Fruit fly (Drosophila melanogaster) Kc167 (cell line): Measurements from ENCODE around the gene CG42655.

Experiments used
- Sin3A ChIP-seq: fragments of >200 bp; optimal IDR thresholded peaks from 2 replicates; lab custom pipeline; 2018; ENCODE audit warnings: missing external identifiers
- h ChIP-seq: fragments of >200 bp; optimal IDR thresholded peaks from 3 replicates; lab custom pipeline; 2018; ENCODE audit warnings: missing external identifiers
- insv ChIP-seq: fragments of >200 bp; optimal IDR thresholded peaks from 3 replicates; lab custom pipeline; 2018; ENCODE audit warnings: missing external identifiers
- psq ChIP-seq: fragments of >200 bp; optimal IDR thresholded peaks from 2 replicates; lab custom pipeline; 2017; ENCODE audit warnings: missing external identifiers
- ttk ChIP-seq: sonication (Bioruptor generic); optimal IDR thresholded peaks from 2 replicates; lab custom pipeline; 2017; ENCODE audit warnings: missing external identifiers

DNA sequence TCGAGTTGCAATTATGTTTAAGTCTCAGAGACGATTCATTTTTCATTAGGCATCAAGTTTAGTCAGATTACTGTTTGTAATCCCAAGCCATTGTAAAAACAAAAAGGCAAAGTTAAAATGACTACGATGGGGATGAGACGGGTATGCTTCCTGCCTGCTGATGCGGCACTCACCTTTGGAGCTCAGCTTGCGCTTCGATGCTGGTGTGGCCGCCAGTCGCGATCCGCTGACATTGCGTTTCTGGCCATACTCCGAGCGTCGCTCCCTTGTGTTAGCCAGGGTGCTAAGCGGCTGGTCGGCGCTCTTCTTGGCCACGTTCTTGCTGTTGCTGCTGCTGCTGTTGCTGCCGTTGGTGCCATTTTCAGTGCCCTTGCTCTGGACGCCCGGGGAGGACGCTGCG is 33.5 kb downstream of the CG42655 start:
- no peak for TF ChIP-seq h (lab: Kevin White, UChicago)
- TF ChIP-seq psq (lab: Kevin White, UChicago): no peak
- TF ChIP-seq Sin3A (lab: Kevin White, UChicago): no peak
- TF ChIP-seq ttk (lab: Kevin White, UChicago): no peak
- TF ChIP-seq insv (lab: Kevin White, UChicago): no peak
